Fruit fly (Drosophila melanogaster) whole organism, embryonic: ENCODE data around the gene CG33062.

Source experiments
- CG4424 ChIP-seq: fragments of 200-800 bp; sonication (Bioruptor generic); optimal IDR thresholded peaks from 3 replicates; lab custom pipeline; 2016; ENCODE audit warnings: missing biosample characterization, missing genetic modification characterization
- CG6272 ChIP-seq: fragments of 200-800 bp; sonication (Bioruptor generic); IDR thresholded peaks from 2 replicates; pipeline ENCODE4 v1.3.6; 2022; ENCODE audit warnings: missing biosample characterization, missing genetic modification characterization
- CG7357 ChIP-seq: fragments of 200-800 bp; sonication (Bioruptor generic); IDR thresholded peaks from 3 replicates; pipeline ENCODE4 v1.3.6; 2022; ENCODE audit warnings: missing biosample characterization, missing genetic modification characterization
- Dbx ChIP-seq: fragments of 200-800 bp; sonication (Bioruptor generic); IDR thresholded peaks from 3 replicates; pipeline ENCODE4 v1.3.6; 2022; ENCODE audit warnings: missing biosample characterization, missing genetic modification characterization
- H15 ChIP-seq: fragments of 200-800 bp; sonication (Bioruptor generic); IDR thresholded peaks from 3 replicates; pipeline ENCODE4 v1.3.6; 2022; ENCODE audit warnings: missing biosample characterization, missing genetic modification characterization
- Lim3 ChIP-seq: fragments of 200-800 bp; sonication (Bioruptor generic); IDR thresholded peaks from 2 replicates; pipeline ENCODE4 v1.3.6; 2022; ENCODE audit warnings: missing biosample characterization, missing genetic modification characterization
- cwo ChIP-seq: fragments of 200-800 bp; sonication (Bioruptor generic); optimal IDR thresholded peaks from 3 replicates; lab custom pipeline; 2017; ENCODE audit warnings: missing biosample characterization, missing genetic modification characterization, mild to moderate bottlenecking, moderate library complexity, missing genetic modification reagents
- ham ChIP-seq: fragments of 200-800 bp; sonication (Bioruptor generic); IDR thresholded peaks from 2 replicates; pipeline ENCODE4 v1.3.6; 2022; ENCODE audit warnings: missing biosample characterization, missing genetic modification characterization
- lab ChIP-seq: fragments of 200-800 bp; sonication (Bioruptor generic); optimal IDR thresholded peaks from 3 replicates; lab custom pipeline; 2017; ENCODE audit warnings: missing biosample characterization, missing genetic modification characterization, mild to moderate bottlenecking, moderate library complexity, missing genetic modification reagents
- lbe ChIP-seq: fragments of 200-800 bp; sonication (Bioruptor generic); optimal IDR thresholded peaks from 2 replicates; lab custom pipeline; 2016; ENCODE audit warnings: missing biosample characterization, mild to moderate bottlenecking, missing genetic modification characterization
- sr ChIP-seq: fragments of 200-800 bp; sonication (Bioruptor generic); IDR thresholded peaks from 3 replicates; pipeline ENCODE4 v1.3.6; 2022; ENCODE audit warnings: missing biosample characterization, missing genetic modification characterization
- ttk ChIP-seq: fragments of 200-800 bp; sonication (Bioruptor generic); IDR thresholded peaks from 2 replicates; pipeline ENCODE4 v2.1.2; 2022; ENCODE audit warnings: missing biosample characterization, missing genetic modification characterization

- TF ChIP-seq CG7357 (GFP tag; lab: Robert Waterston, UW) (no peak), lbe (GFP tag; lab: Kevin White, UChicago) (no peak), cwo (no peak), lab (GFP tag; lab: Kevin White, UChicago) (no peak), sr (GFP tag; lab: Robert Waterston, UW) (no peak), ttk (GFP tag; lab: Robert Waterston, UW) (no peak), CG4424 (GFP tag; lab: Kevin White, UChicago) (no peak), H15 (GFP tag; lab: Robert Waterston, UW) (no peak), ham (no peak), CG6272 (GFP tag; lab: Robert Waterston, UW) (no peak), Lim3 (GFP tag; lab: Robert Waterston, UW) (no peak), Dbx (GFP tag; lab: Robert Waterston, UW) (no peak)
Observed at dm6 chr3L:19486398-19486797, 40.2 kb upstream of the CG33062 start, which contains the start of gene brv1.
